Fruit fly (Drosophila melanogaster): ENCODE data around the gene CG33658.

Gene CG33658

DNA sequence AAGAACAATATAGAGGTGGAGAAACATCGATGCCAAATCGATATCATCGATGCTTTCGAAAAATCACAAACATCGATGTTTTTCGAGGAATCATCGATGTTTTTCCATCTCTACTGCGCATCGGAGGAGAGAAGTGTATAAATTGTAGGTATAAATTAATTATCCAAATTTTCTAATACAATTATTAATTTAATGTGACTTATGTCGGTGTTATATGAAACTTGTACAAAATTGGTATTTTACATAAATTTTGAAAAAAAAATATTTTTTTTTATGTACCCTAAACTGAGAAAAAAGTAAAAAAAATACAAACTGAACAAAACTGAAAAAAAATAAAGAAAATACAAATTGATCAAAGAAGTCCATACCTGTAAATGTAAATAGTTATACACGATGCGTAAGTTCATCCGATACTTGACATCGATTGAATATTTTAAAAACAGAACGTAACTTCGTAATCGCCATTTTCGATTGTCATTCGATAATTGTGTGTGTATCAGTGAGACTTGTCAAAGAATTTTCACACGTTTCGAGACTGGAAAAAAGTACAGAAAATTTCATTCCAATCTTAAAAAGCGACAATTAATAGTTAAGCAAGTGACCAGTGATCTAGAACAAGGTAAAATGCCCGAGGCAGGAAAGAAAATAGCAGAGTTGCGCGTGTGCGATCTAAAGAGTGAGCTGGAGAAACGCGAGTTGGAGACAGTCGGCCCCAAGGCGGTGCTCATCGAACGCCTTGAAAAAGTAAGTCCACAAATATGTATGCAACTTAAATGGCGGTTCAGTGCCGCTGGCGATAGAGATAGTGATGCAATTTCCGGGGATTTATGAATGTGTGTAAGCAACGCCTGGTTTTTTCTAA is 23.7 kb downstream of the CG33658 start, which contains the start of the genes CG5808 and Saf-B:
CG5808 (minus strand) TSS at position 15 of the 862 bp plus-strand sequence.
Saf-B (plus strand) TSS at position 472 of the 862 bp plus-strand sequence.
- TF ChIP-seq CG8478 (optimal IDR thresholded peaks at IDR 0.05) (no peak), CTCF (optimal IDR thresholded peaks at IDR 0.05) (no peak)

DNA sequence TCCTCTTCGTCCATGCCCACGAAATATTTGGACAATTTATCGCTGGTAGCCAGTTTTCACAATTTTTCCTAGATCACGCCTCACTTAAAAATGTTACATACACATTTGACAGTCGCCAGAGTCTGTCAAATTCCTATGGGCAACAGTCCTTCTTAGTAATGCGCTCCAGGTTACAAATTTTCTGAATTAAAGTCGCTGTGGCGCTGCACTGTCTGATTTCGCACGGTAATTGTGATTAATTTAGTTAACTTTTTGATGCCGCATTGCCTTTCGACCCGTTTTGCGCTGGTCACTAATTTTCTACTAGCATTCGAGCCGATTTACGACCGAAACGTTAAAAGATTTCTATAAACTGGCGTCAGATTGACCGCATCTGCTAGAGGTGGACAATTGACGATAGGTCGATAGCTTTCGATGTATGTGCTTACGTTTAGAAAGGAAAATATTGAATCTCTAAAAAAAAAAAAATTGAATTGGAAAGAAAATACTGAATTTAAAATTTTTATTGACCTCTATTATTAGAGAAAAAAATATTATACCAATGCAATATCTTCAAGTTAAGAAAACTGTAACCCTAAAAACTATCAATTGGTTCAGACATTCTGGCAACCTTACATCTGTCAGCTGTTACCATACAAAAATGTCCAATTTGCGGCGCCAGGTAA is 27.2 kb downstream of the CG33658 start, which contains the start of the genes lili and CG34150:
lili (minus strand) TSS at position 376 of the 665 bp plus-strand sequence.
CG34150 (plus strand) TSS at position 626 of the 665 bp plus-strand sequence.
- TF ChIP-seq CG8478 (optimal IDR thresholded peaks at IDR 0.05): no peak
- TF ChIP-seq CTCF (optimal IDR thresholded peaks at IDR 0.05): no peak

DNA sequence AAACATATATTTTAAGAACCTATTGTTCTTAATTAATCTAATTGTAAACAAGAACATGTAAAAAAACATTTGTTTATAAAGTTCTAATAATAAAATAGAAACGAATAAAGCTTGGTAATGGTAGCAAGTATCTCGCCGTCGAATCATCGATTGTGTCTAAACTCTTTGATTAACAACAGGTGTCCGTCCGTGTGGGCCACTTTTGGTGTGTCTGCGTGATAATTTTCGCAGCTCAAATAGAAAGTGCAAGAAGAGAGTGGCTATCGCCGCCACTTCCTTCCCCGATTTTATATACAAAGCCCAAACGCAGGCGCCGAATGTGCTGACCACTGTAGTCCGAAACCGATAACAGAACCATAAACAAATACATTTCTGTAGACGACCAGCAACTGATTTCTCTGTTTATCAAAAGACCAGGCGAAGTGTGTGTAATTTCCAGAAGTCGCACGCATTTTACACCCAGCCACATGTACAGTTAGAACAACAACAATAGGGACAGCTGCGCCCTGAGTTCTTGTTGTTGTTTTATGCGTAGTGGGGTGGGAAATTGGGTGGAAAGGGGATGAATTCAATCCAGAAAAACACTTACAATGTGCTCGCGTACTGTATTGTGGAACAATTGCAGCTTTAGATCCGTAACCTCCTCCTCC is 27.9 kb downstream of the CG33658 start:
- TF ChIP-seq CG8478 (optimal IDR thresholded peaks at IDR 0.05): no peak
- TF ChIP-seq CTCF (optimal IDR thresholded peaks at IDR 0.05): no peak

DNA sequence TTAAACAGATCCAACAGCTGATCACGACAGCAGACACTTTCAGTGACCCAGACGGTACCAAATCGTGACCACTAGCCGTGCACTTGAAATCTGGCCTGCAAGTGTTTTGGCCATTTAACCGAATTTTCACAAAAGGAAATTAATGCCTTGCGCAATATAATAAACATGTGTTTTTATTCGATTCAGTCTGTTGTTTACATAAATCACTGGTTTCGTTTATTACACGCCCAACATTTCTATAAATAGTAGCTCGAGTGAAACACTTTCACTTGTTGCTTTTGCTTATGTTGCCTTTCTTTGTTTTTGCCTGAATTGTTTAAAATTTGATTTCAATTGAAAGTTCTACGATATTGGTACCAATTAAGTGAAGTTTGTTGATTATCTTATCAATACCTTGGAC is 28.6 kb downstream of the CG33658 start:
- no peak for TF ChIP-seq CG8478 (optimal IDR thresholded peaks at IDR 0.05)
- TF ChIP-seq CTCF (optimal IDR thresholded peaks at IDR 0.05): no peak

DNA sequence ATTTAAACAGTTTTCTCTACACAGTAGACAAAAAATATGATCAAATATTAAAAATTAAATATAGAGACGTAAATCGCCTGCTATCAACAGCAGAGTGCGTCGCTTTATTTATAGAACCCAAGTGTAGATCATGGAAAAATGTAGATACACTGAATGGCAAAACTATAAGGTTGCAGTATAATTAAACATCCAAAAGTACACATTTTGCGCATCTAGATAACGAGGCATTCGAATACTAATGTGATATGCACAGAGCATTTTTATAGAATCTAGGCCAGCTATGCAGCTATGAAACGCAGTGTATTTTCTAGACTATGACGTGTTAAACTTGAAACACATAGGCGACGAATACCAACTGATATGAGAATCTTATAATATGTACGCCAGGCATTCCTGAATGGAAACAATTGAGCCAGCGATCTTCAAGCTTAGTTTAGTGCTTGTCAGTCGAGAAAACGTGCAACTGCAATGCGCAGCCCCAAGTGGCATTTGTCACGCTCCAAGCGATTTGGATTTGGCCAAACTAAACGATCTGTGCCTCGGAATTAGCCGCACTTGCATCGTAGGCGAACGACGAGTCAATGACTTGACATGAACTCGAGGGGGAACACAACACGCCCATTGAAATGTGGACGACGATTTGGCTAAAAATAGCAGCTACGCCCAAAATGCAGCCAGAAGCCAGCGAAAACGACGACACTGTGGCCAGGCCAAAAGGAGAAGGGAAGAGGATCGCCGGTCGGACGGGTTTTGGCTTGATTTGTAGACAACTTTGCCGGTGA is 29.9 kb downstream of the CG33658 start:
- TF ChIP-seq CG8478 (optimal IDR thresholded peaks at IDR 0.05): no peak
- no peak for TF ChIP-seq CTCF (optimal IDR thresholded peaks at IDR 0.05)

DNA sequence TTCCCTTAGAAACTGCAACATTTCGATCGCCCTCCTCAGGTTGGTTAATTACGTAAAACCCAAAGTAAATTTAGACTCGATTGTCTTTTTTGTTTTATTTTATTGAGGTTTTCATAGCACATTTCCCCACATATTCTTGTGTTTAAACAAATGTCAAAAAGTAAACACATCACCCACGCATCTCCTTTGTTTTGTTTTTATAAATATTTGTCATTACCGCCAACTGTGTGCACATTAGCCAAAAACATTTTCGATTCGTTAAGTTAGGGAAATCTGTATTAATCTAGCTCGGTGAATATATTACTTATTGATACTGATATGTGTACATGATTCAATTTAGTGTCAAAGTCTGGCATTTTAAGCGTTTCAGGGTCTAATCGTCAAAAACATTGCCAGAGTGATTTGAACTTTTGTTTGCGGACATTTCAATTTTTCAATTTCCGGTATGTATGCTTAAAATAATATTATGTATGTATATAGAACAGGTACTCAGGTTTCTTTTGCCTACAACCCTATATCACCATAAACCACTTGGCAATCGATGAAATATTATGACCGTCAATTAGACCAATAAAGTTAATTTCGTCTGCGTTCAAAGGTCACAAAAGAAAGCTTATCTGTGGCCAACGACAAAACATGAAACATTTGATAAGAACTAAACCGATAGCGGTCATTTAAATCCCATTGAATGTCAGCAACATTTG is 31.2 kb downstream of the CG33658 start:
- no peak for TF ChIP-seq CG8478 (optimal IDR thresholded peaks at IDR 0.05)
- TF ChIP-seq CTCF (optimal IDR thresholded peaks at IDR 0.05): no peak

DNA sequence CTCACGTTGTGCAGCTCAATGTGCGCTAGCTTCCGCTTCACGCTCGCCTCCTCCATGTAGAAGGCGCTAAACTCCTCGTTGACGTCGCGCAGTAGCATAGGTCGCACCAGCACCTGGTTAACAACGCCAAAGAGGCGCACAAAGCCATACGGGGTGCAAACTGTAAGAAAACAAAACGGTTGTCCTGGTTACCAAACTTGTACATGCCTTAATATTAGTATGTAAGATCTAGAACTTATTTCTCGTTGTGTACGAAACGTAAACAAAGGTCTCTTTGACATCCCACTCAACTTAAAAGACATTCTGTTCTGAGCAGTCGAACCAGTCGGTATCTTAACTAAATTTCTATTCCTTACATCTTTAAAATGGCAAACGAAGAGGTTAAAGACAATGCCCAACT is 33.6 kb downstream of the CG33658 start, which contains the start of gene CG6980:
CG6980 (plus strand) TSS at position 301 of the 400 bp plus-strand sequence.
- no peak for TF ChIP-seq CG8478 (optimal IDR thresholded peaks at IDR 0.05)

DNA sequence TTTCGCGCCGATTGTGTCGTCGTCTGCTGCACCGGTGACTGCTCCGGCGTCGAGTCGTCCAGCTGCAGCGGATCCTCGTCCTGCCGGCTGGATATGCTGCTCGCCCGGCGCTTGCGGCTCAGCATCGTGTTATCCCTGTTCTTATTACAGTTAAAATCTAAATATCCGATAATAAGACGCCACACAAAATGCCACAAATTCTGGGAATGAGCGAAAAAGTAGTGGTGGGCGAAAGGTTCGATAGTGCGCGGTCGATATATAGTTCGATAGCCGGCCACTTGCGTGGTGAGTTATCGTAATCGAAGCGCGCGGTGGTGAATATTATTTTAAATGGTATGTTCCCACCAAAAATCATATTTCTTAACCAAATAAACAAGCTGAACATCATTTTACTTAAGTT is 35.9 kb downstream of the CG33658 start, which contains the start of gene polybromo:
polybromo (minus strand) TSS at position 212 of the 400 bp plus-strand sequence.
- TF ChIP-seq CG8478 (optimal IDR thresholded peaks at IDR 0.05) (no peak), CTCF (optimal IDR thresholded peaks at IDR 0.05) (no peak)

DNA sequence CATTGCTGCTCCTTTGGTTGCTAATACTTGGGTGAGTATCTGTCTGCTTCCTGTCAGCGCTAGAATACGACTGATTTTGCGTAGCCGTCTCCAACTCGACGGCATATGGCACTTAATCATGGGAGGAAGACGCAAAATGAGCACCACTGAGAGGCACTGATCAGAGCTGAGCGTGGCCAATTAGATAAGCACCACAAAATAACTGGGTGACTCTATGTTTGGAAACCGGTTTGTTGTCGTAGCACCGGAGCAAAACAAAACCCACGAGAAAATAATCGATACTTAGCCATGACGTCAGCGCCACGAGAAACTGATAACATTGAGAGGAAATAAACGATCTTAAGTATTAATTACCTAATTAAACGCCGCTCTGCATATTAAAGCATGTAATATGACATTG is 41.5 kb downstream of the CG33658 start, which contains the start of gene Ude:
Ude (minus strand) TSS at position 166 of the 400 bp plus-strand sequence.
- TF ChIP-seq CTCF (optimal IDR thresholded peaks at IDR 0.05): no peak
- no peak for TF ChIP-seq CG8478 (optimal IDR thresholded peaks at IDR 0.05)

DNA sequence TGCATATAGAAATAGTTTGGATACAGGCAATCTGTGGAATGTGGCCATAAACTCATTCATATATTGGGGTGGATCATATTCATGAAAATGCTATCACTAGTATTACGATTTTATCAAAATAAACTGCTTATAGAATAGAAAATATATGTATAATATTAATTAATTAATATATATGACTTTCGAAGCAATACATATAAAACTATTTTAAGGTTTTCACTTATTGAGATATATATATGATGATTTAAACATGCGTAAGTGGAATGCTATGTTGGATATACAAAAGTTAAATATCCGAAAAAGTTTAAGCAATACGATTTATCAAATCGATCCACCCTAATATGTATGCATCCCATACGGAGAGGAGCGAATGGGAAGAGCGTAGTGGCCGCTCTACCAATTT is 42.4 kb downstream of the CG33658 start:
- TF ChIP-seq CTCF (optimal IDR thresholded peaks at IDR 0.05) (no peak), CG8478 (optimal IDR thresholded peaks at IDR 0.05) (no peak)
